Worm (Caenorhabditis elegans) whole organism, young adult: Measurements from ENCODE around the gene hrpl-1.

Experiments
- B0261.1 ChIP-seq: sonication (generic microtip); optimal IDR thresholded peaks from 2 replicates; lab custom pipeline; 2016; ENCODE audit warnings: mild to moderate bottlenecking, missing genetic modification characterization, moderate library complexity, missing compliant biosample characterization
- C17E4.6 ChIP-seq: fragments of 200-800 bp; sonication (Bioruptor generic); IDR thresholded peaks from 2 replicates; pipeline ENCODE4 v1.3.6; 2022; ENCODE audit warnings: missing genetic modification reagents, missing genetic modification characterization, missing compliant biosample characterization
- D2030.7 ChIP-seq: fragments of 200-800 bp; sonication (Bioruptor generic); IDR thresholded peaks from 2 replicates; pipeline ENCODE4 v1.3.6; 2022; ENCODE audit warnings: missing genetic modification reagents, missing genetic modification characterization, missing compliant biosample characterization
- F10E7.11 ChIP-seq: sonication (generic microtip); optimal IDR thresholded peaks from 2 replicates; lab custom pipeline; 2017; ENCODE audit warnings: mild to moderate bottlenecking, missing genetic modification characterization, moderate library complexity, missing compliant biosample characterization
- F22D6.2 ChIP-seq: sonication (generic microtip); optimal IDR thresholded peaks from 2 replicates; lab custom pipeline; 2016; ENCODE audit warnings: mild to moderate bottlenecking, missing genetic modification characterization, missing compliant biosample characterization
- F49E8.2 ChIP-seq: sonication (generic microtip); optimal IDR thresholded peaks from 3 replicates; lab custom pipeline; 2017; ENCODE audit warnings: missing genetic modification characterization, mild to moderate bottlenecking, missing compliant biosample characterization, antibody characterized with exemption, moderate library complexity; ENCODE audit not compliant: insufficient read depth
- F55B11.4 ChIP-seq: sonication (generic microtip); optimal IDR thresholded peaks from 2 replicates; lab custom pipeline; 2016; ENCODE audit warnings: missing compliant biosample characterization, missing genetic modification characterization, borderline replicate concordance; ENCODE audit not compliant: insufficient read depth
- K12H6.12 ChIP-seq: fragments of 200-800 bp; sonication (Bioruptor generic); optimal IDR thresholded peaks from 2 replicates; lab custom pipeline; 2018; ENCODE audit warnings: mild to moderate bottlenecking, missing genetic modification characterization, missing compliant biosample characterization
- Y56A3A.18 ChIP-seq: fragments of 200-800 bp; sonication (Bioruptor generic); IDR thresholded peaks from 2 replicates; pipeline ENCODE4 v1.3.6; 2022; ENCODE audit warnings: missing genetic modification reagents, missing genetic modification characterization, missing compliant biosample characterization
- akir-1 ChIP-seq: fragments of 200-800 bp; sonication (Bioruptor generic); optimal IDR thresholded peaks from 2 replicates; lab custom pipeline; 2018; ENCODE audit warnings: mild to moderate bottlenecking, missing genetic modification characterization, moderate library complexity, missing compliant biosample characterization
- aptf-3 ChIP-seq: fragments of 200-800 bp; sonication (Bioruptor generic); IDR thresholded peaks from 2 replicates; pipeline ENCODE4 v1.3.6; 2022; ENCODE audit warnings: missing genetic modification characterization, missing compliant biosample characterization
- attf-3 ChIP-seq: fragments of 200-800 bp; sonication (Bioruptor generic); conservative IDR thresholded peaks from 2 replicates; pipeline ENCODE4 v1.3.6; 2022; ENCODE audit warnings: missing genetic modification reagents, missing genetic modification characterization, missing compliant biosample characterization
- attf-5 ChIP-seq: fragments of 200-800 bp; sonication (Bioruptor generic); optimal IDR thresholded peaks from 2 replicates; lab custom pipeline; 2018; ENCODE audit warnings: mild to moderate bottlenecking, missing genetic modification characterization, missing compliant biosample characterization
- attf-6 ChIP-seq: fragments of 200-800 bp; sonication (Bioruptor generic); IDR thresholded peaks from 2 replicates; pipeline ENCODE4 v1.3.6; 2022; ENCODE audit warnings: missing genetic modification reagents, missing genetic modification characterization, missing compliant biosample characterization
- bed-1 ChIP-seq: fragments of 200-800 bp; sonication (Bioruptor generic); IDR thresholded peaks from 2 replicates; pipeline ENCODE4 v1.3.6; 2022; ENCODE audit warnings: missing genetic modification reagents, missing genetic modification characterization, missing compliant biosample characterization
- bed-2 ChIP-seq: fragments of 200-800 bp; sonication (Bioruptor generic); IDR thresholded peaks from 2 replicates; pipeline ENCODE4 v1.3.6; 2022; ENCODE audit warnings: missing genetic modification reagents, missing genetic modification characterization, missing compliant biosample characterization
- ccch-3 ChIP-seq: fragments of 200-800 bp; sonication (Bioruptor generic); optimal IDR thresholded peaks from 2 replicates; lab custom pipeline; 2018; ENCODE audit warnings: mild to moderate bottlenecking, missing genetic modification characterization, missing compliant biosample characterization
- ceh-27 ChIP-seq: fragments of 200-800 bp; sonication (Bioruptor generic); optimal IDR thresholded peaks from 2 replicates; lab custom pipeline; 2018; ENCODE audit warnings: mild to moderate bottlenecking, missing genetic modification characterization, moderate library complexity, missing compliant biosample characterization
- ceh-40 ChIP-seq: fragments of 200-800 bp; sonication (Bioruptor generic); IDR thresholded peaks from 2 replicates; pipeline ENCODE4 v1.3.6; 2022; ENCODE audit warnings: missing genetic modification characterization, missing compliant biosample characterization
- chd-7 ChIP-seq: sonication (generic microtip); optimal IDR thresholded peaks from 2 replicates; lab custom pipeline; 2016; ENCODE audit warnings: mild to moderate bottlenecking, missing genetic modification characterization, moderate library complexity, missing compliant biosample characterization
- die-1 ChIP-seq: sonication (generic microtip); optimal IDR thresholded peaks from 2 replicates; lab custom pipeline; 2016; ENCODE audit warnings: missing genotype, mild to moderate bottlenecking, missing genetic modification characterization, missing compliant biosample characterization
- dox-1 ChIP-seq: fragments of 200-800 bp; sonication (Bioruptor generic); IDR thresholded peaks from 2 replicates; pipeline ENCODE4 v1.3.6; 2022; ENCODE audit warnings: missing genetic modification reagents, missing genetic modification characterization, missing compliant biosample characterization
- dpl-1 ChIP-seq: fragments of 150-350 bp; optimal IDR thresholded peaks from 2 replicates; lab custom pipeline; 2014; ENCODE audit warnings: missing biosample characterization, missing genetic modification reagents, missing genetic modification characterization
- efl-1 ChIP-seq: fragments of 150-350 bp; optimal IDR thresholded peaks from 2 replicates; lab custom pipeline; 2014; ENCODE audit warnings: missing biosample characterization, missing genetic modification reagents, missing genetic modification characterization
- egl-44 ChIP-seq: fragments of 200-800 bp; sonication (Bioruptor generic); IDR thresholded peaks from 2 replicates; pipeline ENCODE4 v1.3.6; 2022; ENCODE audit warnings: missing genetic modification reagents, missing genetic modification characterization, missing compliant biosample characterization
- fkh-3 ChIP-seq: sonication (generic microtip); optimal IDR thresholded peaks from 2 replicates; lab custom pipeline; 2016; ENCODE audit warnings: mild to moderate bottlenecking, missing genetic modification characterization, missing compliant biosample characterization
- gei-17 ChIP-seq: fragments of 200-800 bp; sonication (Bioruptor generic); optimal IDR thresholded peaks from 2 replicates; lab custom pipeline; 2018; ENCODE audit warnings: mild to moderate bottlenecking, missing genetic modification characterization, missing compliant biosample characterization
- hlh-12 ChIP-seq: sonication (generic microtip); optimal IDR thresholded peaks from 2 replicates; lab custom pipeline; 2016; ENCODE audit warnings: missing genetic modification characterization, missing compliant biosample characterization
- hlh-26 ChIP-seq: fragments of 200-800 bp; sonication (Bioruptor generic); conservative IDR thresholded peaks from 2 replicates; pipeline ENCODE4 v1.3.6; 2022; ENCODE audit warnings: missing genetic modification reagents, missing genetic modification characterization, missing compliant biosample characterization
- hmg-20 ChIP-seq: fragments of 200-800 bp; sonication (Bioruptor generic); IDR thresholded peaks from 2 replicates; pipeline ENCODE4 v1.3.6; 2022; ENCODE audit warnings: missing genetic modification reagents, missing genetic modification characterization, missing compliant biosample characterization
- hrde-1 ChIP-seq: sonication (generic microtip); optimal IDR thresholded peaks from 2 replicates; lab custom pipeline; 2016; ENCODE audit warnings: missing genetic modification characterization, mild to moderate bottlenecking, missing compliant biosample characterization, moderate library complexity, missing genotype, missing genetic modification reagents, borderline replicate concordance
- lir-1 ChIP-seq: fragments of 200-800 bp; sonication (Bioruptor generic); conservative IDR thresholded peaks from 2 replicates; pipeline ENCODE4 v1.3.6; 2022; ENCODE audit warnings: missing genetic modification reagents, missing genetic modification characterization, missing compliant biosample characterization
- madf-3 ChIP-seq: fragments of 200-800 bp; sonication (Bioruptor generic); IDR thresholded peaks from 2 replicates; pipeline ENCODE4 v1.3.6; 2022; ENCODE audit warnings: missing genetic modification reagents, missing genetic modification characterization, missing compliant biosample characterization
- madf-6 ChIP-seq: fragments of 200-800 bp; sonication (Bioruptor generic); IDR thresholded peaks from 2 replicates; pipeline ENCODE4 v1.3.6; 2022; ENCODE audit warnings: missing genetic modification reagents, missing genetic modification characterization, missing compliant biosample characterization
- madf-8 ChIP-seq: fragments of 200-800 bp; sonication (Bioruptor generic); conservative IDR thresholded peaks from 2 replicates; pipeline ENCODE4 v1.3.6; 2022; ENCODE audit warnings: missing genetic modification reagents, missing genetic modification characterization, missing compliant biosample characterization
- mel-28 ChIP-seq: sonication (generic microtip); optimal IDR thresholded peaks from 2 replicates; lab custom pipeline; 2016; ENCODE audit warnings: borderline replicate concordance, mild to moderate bottlenecking, missing genetic modification characterization, missing compliant biosample characterization
- mxl-1 ChIP-seq: sonication (generic microtip); optimal IDR thresholded peaks from 2 replicates; lab custom pipeline; 2016; ENCODE audit warnings: missing genetic modification characterization, missing compliant biosample characterization
- nhr-179 ChIP-seq: sonication (generic microtip); optimal IDR thresholded peaks from 2 replicates; lab custom pipeline; 2016; ENCODE audit warnings: mild to moderate bottlenecking, missing genetic modification characterization, missing compliant biosample characterization
- nhr-27 ChIP-seq: fragments of 200-800 bp; sonication (Bioruptor generic); optimal IDR thresholded peaks from 2 replicates; lab custom pipeline; 2018; ENCODE audit warnings: mild to moderate bottlenecking, missing genetic modification characterization, moderate library complexity, missing compliant biosample characterization
- nhr-90 ChIP-seq: sonication (generic microtip); optimal IDR thresholded peaks from 2 replicates; lab custom pipeline; 2016; ENCODE audit warnings: missing genotype, mild to moderate bottlenecking, missing genetic modification characterization, missing compliant biosample characterization
- pbrm-1 ChIP-seq: fragments of 200-800 bp; sonication (Bioruptor generic); IDR thresholded peaks from 2 replicates; pipeline ENCODE4 v1.3.6; 2022; ENCODE audit warnings: missing genetic modification reagents, missing genetic modification characterization, missing compliant biosample characterization
- sdz-38 ChIP-seq: sonication (generic microtip); optimal IDR thresholded peaks from 2 replicates; lab custom pipeline; 2016; ENCODE audit warnings: missing genotype, missing genetic modification characterization, missing compliant biosample characterization
- sea-2 ChIP-seq: fragments of 200-800 bp; sonication (Bioruptor generic); IDR thresholded peaks from 2 replicates; pipeline ENCODE4 v1.3.6; 2022; ENCODE audit warnings: missing genetic modification characterization, missing compliant biosample characterization
- snpc-4 ChIP-seq, 5 experiments: fragments of 150-350 bp in 1 of 5; sonication (generic microtip) in 4 of 5; optimal IDR thresholded peaks; 2 replicates each; lab custom pipeline; 2014 to 2018; ENCODE audit warnings: missing genetic modification characterization in 5 of 5, missing biosample characterization in 3 of 5, antibody characterized with exemption in 2 of 5, mild to moderate bottlenecking in 2 of 5, missing compliant biosample characterization in 2 of 5, missing genotype in 2 of 5, moderate library complexity in 2 of 5, missing genetic modification reagents in 1 of 5
- somi-1 ChIP-seq: fragments of 200-800 bp; sonication (Bioruptor generic); optimal IDR thresholded peaks from 2 replicates; lab custom pipeline; 2018; ENCODE audit warnings: mild to moderate bottlenecking, missing genetic modification characterization, missing compliant biosample characterization
- unc-130 ChIP-seq: sonication (generic microtip); optimal IDR thresholded peaks from 2 replicates; lab custom pipeline; 2016; ENCODE audit warnings: missing genetic modification reagents, missing genetic modification characterization, missing compliant biosample characterization
- unc-62 ChIP-seq: fragments of 150-350 bp; optimal IDR thresholded peaks from 2 replicates; lab custom pipeline; 2014; ENCODE audit warnings: missing biosample characterization, missing genetic modification reagents, missing genetic modification characterization
- zim-3 ChIP-seq: sonication (generic microtip); optimal IDR thresholded peaks from 2 replicates; lab custom pipeline; 2017; ENCODE audit warnings: mild to moderate bottlenecking, missing genetic modification characterization, moderate library complexity, missing compliant biosample characterization
- ztf-25 ChIP-seq: fragments of 200-800 bp; sonication (Bioruptor generic); IDR thresholded peaks from 2 replicates; pipeline ENCODE4 v1.3.6; 2022; ENCODE audit warnings: missing genetic modification reagents, missing genetic modification characterization, missing compliant biosample characterization

Gene hrpl-1

ce11 chrII:6891176-6891575, 7.4 kb upstream of the hrpl-1 start:
- no peak for TF ChIP-seq mel-28 (tag; lab: Kevin White, UChicago)
- TF ChIP-seq C17E4.6 (GFP tag; lab: Robert Waterston, UW): no peak
- no peak for TF ChIP-seq bed-1 (GFP tag; lab: Robert Waterston, UW)
- TF ChIP-seq akir-1 (GFP tag; lab: Kevin White, UChicago): no peak
- no peak for TF ChIP-seq ccch-3 (GFP tag; lab: Kevin White, UChicago)
- peak; percentile 9 for TF ChIP-seq F22D6.2
- peak; percentile 43; the same call in 1 of the 2 replicates for TF ChIP-seq dox-1
- TF ChIP-seq mxl-1: peak; percentile 1
- TF ChIP-seq fkh-3 (tag; lab: Kevin White, UChicago): no peak
- TF ChIP-seq unc-130 (GFP tag; lab: Kevin White, UChicago): no peak
- no peak for TF ChIP-seq zim-3
- no peak for TF ChIP-seq dpl-1 (GFP tag; lab: Kevin White, UChicago)
- no peak for TF ChIP-seq F10E7.11 (tag; lab: Kevin White, UChicago)
- 0 out of 2 replicates have a peak, but pooled peaks have one; percentile 39 for TF ChIP-seq madf-6 (GFP tag; lab: Robert Waterston, UW)
- TF ChIP-seq ceh-27 (GFP tag; lab: Kevin White, UChicago): no peak
- TF ChIP-seq ceh-40 (GFP tag; lab: Robert Waterston, UW): no peak
- no peak for TF ChIP-seq ztf-25 (GFP tag; lab: Robert Waterston, UW)
- TF ChIP-seq unc-62: no peak
- TF ChIP-seq chd-7: peak; percentile 68
- no peak for TF ChIP-seq F49E8.2 (tag; lab: Kevin White, UChicago)
- TF ChIP-seq lir-1 (GFP tag; lab: Robert Waterston, UW): no peak
- TF ChIP-seq egl-44 (GFP tag; lab: Robert Waterston, UW): peak; percentile 80
- TF ChIP-seq sea-2: no peak
- no peak for TF ChIP-seq D2030.7 (GFP tag; lab: Robert Waterston, UW)
- no peak for TF ChIP-seq nhr-27
- TF ChIP-seq B0261.1 (tag; lab: Kevin White, UChicago): no peak
- no peak for TF ChIP-seq hlh-26 (GFP tag; lab: Robert Waterston, UW)
- no peak for TF ChIP-seq gei-17 (GFP tag; lab: Kevin White, UChicago)
- TF ChIP-seq snpc-4 (GFP tag; optimal IDR thresholded peaks at IDR 0.05; lab: Kevin White, UChicago): no peak
- TF ChIP-seq snpc-4 (tag; optimal IDR thresholded peaks at IDR 0.05; lab: Kevin White, UChicago): peak in 2 of 4 experiments; percentile 9 to 25
- TF ChIP-seq pbrm-1 (GFP tag; lab: Robert Waterston, UW): no peak
- TF ChIP-seq madf-8 (GFP tag; lab: Robert Waterston, UW): no peak
- peak; percentile 63 for TF ChIP-seq nhr-90 (tag; lab: Kevin White, UChicago)
- peak; percentile 67; the same call in 1 of the 2 replicates for TF ChIP-seq Y56A3A.18 (GFP tag; lab: Robert Waterston, UW)
- no peak for TF ChIP-seq madf-3
- TF ChIP-seq attf-5 (GFP tag; lab: Kevin White, UChicago): peak; percentile 55
- TF ChIP-seq attf-6 (GFP tag; lab: Robert Waterston, UW): no peak
- no peak for TF ChIP-seq aptf-3 (GFP tag; lab: Robert Waterston, UW)
- TF ChIP-seq efl-1: no peak
- TF ChIP-seq die-1 (tag; lab: Kevin White, UChicago): no peak
- 0 out of 2 replicates have a peak, but pooled peaks have one; percentile 15 for TF ChIP-seq hmg-20 (GFP tag; lab: Robert Waterston, UW)
- TF ChIP-seq nhr-179 (tag; lab: Kevin White, UChicago): no peak
- TF ChIP-seq hlh-12 (tag; lab: Kevin White, UChicago): no peak
- TF ChIP-seq attf-3 (GFP tag; lab: Robert Waterston, UW): no peak
- peak; percentile 84 for TF ChIP-seq K12H6.12
- peak; percentile 30 for TF ChIP-seq somi-1 (GFP tag; lab: Kevin White, UChicago)
- TF ChIP-seq F55B11.4: no peak
- peak; percentile 6 for TF ChIP-seq hrde-1 (tag; lab: Kevin White, UChicago)
- no peak for TF ChIP-seq sdz-38 (tag; lab: Kevin White, UChicago)
- no peak for TF ChIP-seq bed-2 (GFP tag; lab: Robert Waterston, UW)
